Fruit fly (Drosophila melanogaster) whole organism: ENCODE measurements around the gene CG42245.

ENCODE experiments used
- CG8478 ChIP-seq: fragments of >200 bp; optimal IDR thresholded peaks from 2 replicates; lab custom pipeline; 2018; ENCODE audit warnings: inconsistent platforms
- EcR ChIP-seq, 2 experiments: fragments of >200 bp; optimal IDR thresholded peaks; 2 replicates each; lab custom pipeline; 2017; ENCODE audit warnings: missing biosample characterization in 2 of 2, missing genetic modification characterization in 2 of 2, missing genetic modification reagents in 2 of 2

dm6 chr3L:2585794-2586741 lies 45.4 kb upstream of the CG42245 start, which contains the start of gene msn:
- TF ChIP-seq EcR (GFP tag; optimal IDR thresholded peaks at IDR 0.05; lab: Kevin White, UChicago) = no peak
- peak; percentile 7 for TF ChIP-seq CG8478 (lab: Kevin White, UChicago)
